Fruit fly (Drosophila melanogaster): Measurements from ENCODE around the gene CG13251.
A peak's percentile ranks its signal among the peaks of the same experiment; 100 is the strongest.

CG13251 gene

DNA sequence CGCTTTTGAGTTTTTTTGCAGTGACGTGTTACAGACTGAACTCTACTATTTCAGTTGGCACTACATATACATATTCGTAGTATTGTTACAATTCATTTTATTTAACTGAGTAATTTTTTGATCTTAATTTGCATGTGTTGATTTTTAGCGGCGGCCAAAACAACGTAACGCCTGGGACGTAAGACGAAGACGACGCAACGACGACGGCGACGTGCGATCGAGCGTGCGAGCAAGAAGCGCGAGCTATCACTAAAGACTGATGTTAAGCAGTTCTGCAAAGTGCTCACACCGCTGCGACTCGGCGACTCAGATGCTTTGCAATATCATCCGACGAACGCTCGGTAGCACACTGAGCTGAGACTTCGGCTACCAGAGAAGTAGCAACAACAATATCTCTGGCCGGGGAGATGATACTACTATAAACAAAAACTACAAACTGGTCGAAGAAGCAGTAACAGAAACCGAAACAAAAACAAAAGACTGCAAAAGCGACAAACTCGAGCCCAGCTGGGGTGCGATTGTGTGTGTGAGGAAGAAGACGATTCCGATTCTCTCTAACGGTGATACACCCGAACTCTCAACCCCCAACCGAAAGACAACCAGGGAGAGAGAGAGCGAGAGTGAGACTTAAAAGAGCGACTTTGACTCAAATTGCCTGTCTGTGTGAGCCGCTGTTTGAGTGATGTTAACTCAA lies 16.5 kb upstream of the CG13251 start, which contains the start of gene knrl (continued):
- TF ChIP-seq Bgb (GFP tag; IDR thresholded peaks at IDR 0.05; ENCODE audit: partially characterized antibody) = 0 out of 2 replicates have a peak, but pooled peaks have one; percentile 5
- TF ChIP-seq CG13287 (GFP tag; IDR thresholded peaks at IDR 0.05; ENCODE audit: partially characterized antibody) = peak; percentile 40
- no peak for TF ChIP-seq CG10366 (GFP tag; IDR thresholded peaks at IDR 0.05)
- TF ChIP-seq trh (GFP tag; optimal IDR thresholded peaks at IDR 0.05) = no peak
- TF ChIP-seq dati (GFP tag; IDR thresholded peaks at IDR 0.05) = no peak
- TF ChIP-seq z (GFP tag; IDR thresholded peaks at IDR 0.05) = peak; percentile 98
- no peak for TF ChIP-seq dpn (GFP tag; optimal IDR thresholded peaks at IDR 0.05)
- no peak for TF ChIP-seq tup (GFP tag; optimal IDR thresholded peaks at IDR 0.05)
- TF ChIP-seq CG18764 (GFP tag; optimal IDR thresholded peaks at IDR 0.05) = no peak
- TF ChIP-seq yki (optimal IDR thresholded peaks at IDR 0.05) = peak; percentile 11
- TF ChIP-seq chm (GFP tag; IDR thresholded peaks at IDR 0.05) = 0 out of 2 replicates have a peak, but pooled peaks have one; percentile 43
- no peak for TF ChIP-seq B-H2 (GFP tag; optimal IDR thresholded peaks at IDR 0.05)
- TF ChIP-seq Dll (GFP tag; IDR thresholded peaks at IDR 0.05; ENCODE audit: partially characterized antibody) = 0 out of 4 replicates have a peak, but pooled peaks have one; percentile 35
- TF ChIP-seq kni (GFP tag; optimal IDR thresholded peaks at IDR 0.05) = peak; percentile 93
- no peak for TF ChIP-seq zfh1 (GFP tag; IDR thresholded peaks at IDR 0.05)
- TF ChIP-seq hbn (GFP tag; IDR thresholded peaks at IDR 0.05; ENCODE audit: partially characterized antibody) = 0 out of 2 replicates have a peak, but pooled peaks have one; percentile 17
- peak; percentile 6 for TF ChIP-seq cad (GFP tag; optimal IDR thresholded peaks at IDR 0.05)
- 0 out of 3 replicates have a peak, but pooled peaks have one; percentile 14 for TF ChIP-seq ci (GFP tag; IDR thresholded peaks at IDR 0.05)
- TF ChIP-seq CG9437 (GFP tag; optimal IDR thresholded peaks at IDR 0.05) = peak; percentile 95
- no peak for TF ChIP-seq CG14965 (GFP tag; optimal IDR thresholded peaks at IDR 0.05; ENCODE audit: borderline replicate concordance)
- no peak for TF ChIP-seq Max (GFP tag; optimal IDR thresholded peaks at IDR 0.05)
- TF ChIP-seq CG18011 (GFP tag; optimal IDR thresholded peaks at IDR 0.05) = no peak
- TF ChIP-seq ato (GFP tag; IDR thresholded peaks at IDR 0.05; ENCODE audit: partially characterized antibody) = peak; percentile 42; the same call in 1 of the 2 replicates
- TF ChIP-seq CG42726 (GFP tag; IDR thresholded peaks at IDR 0.05; ENCODE audit: partially characterized antibody) = no peak
- TF ChIP-seq Nf-YC (tag; optimal IDR thresholded peaks at IDR 0.05) = peak; percentile 80
- no peak for TF ChIP-seq CG15514 (GFP tag; optimal IDR thresholded peaks at IDR 0.05)
- TF ChIP-seq Hmx (GFP tag; optimal IDR thresholded peaks at IDR 0.05) = no peak
- peak; percentile 92 for TF ChIP-seq Deaf1 (tag; optimal IDR thresholded peaks at IDR 0.05)
- peak; percentile 19 for TF ChIP-seq zf30C (GFP tag; optimal IDR thresholded peaks at IDR 0.05)
- TF ChIP-seq CG15601 (tag; optimal IDR thresholded peaks at IDR 0.05) = no peak
- TF ChIP-seq CG15479 (GFP tag; optimal IDR thresholded peaks at IDR 0.05) = peak; percentile 32
- peak; percentile 93 for TF ChIP-seq CG11247 (GFP tag; IDR thresholded peaks at IDR 0.05)
- no peak for TF ChIP-seq nmo (GFP tag; optimal IDR thresholded peaks at IDR 0.05)
- no peak for TF ChIP-seq pb (GFP tag; optimal IDR thresholded peaks at IDR 0.05)
- TF ChIP-seq D (optimal IDR thresholded peaks at IDR 0.05) = peak; percentile 61
- TF ChIP-seq D (GFP tag; optimal IDR thresholded peaks at IDR 0.05) = no peak
- TF ChIP-seq vvl (GFP tag; IDR thresholded peaks at IDR 0.05) = 0 out of 2 replicates have a peak, but pooled peaks have one; percentile 23
- peak; percentile 79 for TF ChIP-seq Jarid2 (GFP tag; optimal IDR thresholded peaks at IDR 0.05)
- peak; percentile 80 to 92 for TF ChIP-seq Trl (optimal IDR thresholded peaks at IDR 0.05)
- no peak for TF ChIP-seq Trl (GFP tag; optimal IDR thresholded peaks at IDR 0.05)
- no peak for TF ChIP-seq vfl (GFP tag; optimal IDR thresholded peaks at IDR 0.05)
- peak; percentile 89 for TF ChIP-seq pros (GFP tag; optimal IDR thresholded peaks at IDR 0.05)
- TF ChIP-seq CG3407 (GFP tag; optimal IDR thresholded peaks at IDR 0.05) = no peak
